Fruit fly (Drosophila melanogaster): Measurements from ENCODE around the gene Gdi.

- TF ChIP-seq ttk (optimal IDR thresholded peaks at IDR 0.05) (no peak), h (optimal IDR thresholded peaks at IDR 0.05) (no peak)
Measured at dm6 chr2L:9506535-9507036, 11.9 kb upstream of the Gdi start.
